Fruit fly (Drosophila melanogaster): ENCODE results near the gene CG5347.
A peak's percentile ranks its signal among the peaks of the same experiment; 100 is the strongest.

CG5347 gene

DNA sequence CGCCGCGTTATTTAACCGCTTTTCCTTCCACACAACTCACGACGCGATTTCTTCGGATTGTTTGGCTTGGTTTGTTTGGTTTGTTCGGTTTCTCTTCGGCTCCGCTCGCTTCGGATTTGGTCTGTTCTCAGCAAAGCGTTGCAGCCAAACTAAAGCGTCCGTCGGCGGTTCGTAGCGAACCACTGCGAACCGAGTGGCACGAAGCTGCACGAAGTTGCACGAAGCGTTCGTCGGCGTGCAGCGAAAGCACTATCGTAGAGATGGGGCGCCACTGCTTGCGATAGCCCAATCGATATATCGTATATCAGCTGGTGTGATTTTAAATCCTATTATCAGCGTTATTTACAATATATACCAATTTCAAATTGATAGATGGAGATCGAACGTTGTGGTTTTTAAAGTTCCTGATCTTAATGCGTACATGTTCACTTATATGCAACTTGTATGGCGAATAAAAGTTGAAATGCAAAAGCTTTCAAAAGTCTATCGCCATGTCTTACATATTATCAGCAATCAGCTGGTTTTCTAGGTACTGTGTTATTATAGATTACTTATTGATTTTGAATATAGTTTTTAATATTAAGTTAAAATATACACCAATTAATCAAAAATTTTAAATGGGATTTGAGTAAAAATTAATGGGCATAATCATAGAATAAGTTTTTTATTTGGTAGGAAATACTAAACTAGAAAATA, 49.5 kb downstream of the CG5347 start, which contains the start of gene rut (continued):
- no peak for TF ChIP-seq CG5245 (GFP tag; optimal IDR thresholded peaks at IDR 0.05)
- TF ChIP-seq CG12942 (GFP tag; optimal IDR thresholded peaks at IDR 0.05) = no peak
- TF ChIP-seq CG3407 (GFP tag; optimal IDR thresholded peaks at IDR 0.05) = no peak
- no peak for TF ChIP-seq CG4617 (GFP tag; optimal IDR thresholded peaks at IDR 0.05; ENCODE audit: borderline replicate concordance)
- peak; percentile 15 for TF ChIP-seq HmgZ (tag; optimal IDR thresholded peaks at IDR 0.05)
- TF ChIP-seq CG31388 (GFP tag; optimal IDR thresholded peaks at IDR 0.05) = no peak
- no peak for TF ChIP-seq tll (GFP tag; optimal IDR thresholded peaks at IDR 0.05)
- TF ChIP-seq CG32772 (GFP tag; IDR thresholded peaks at IDR 0.05) = no peak
- no peak for TF ChIP-seq cwo (GFP tag; optimal IDR thresholded peaks at IDR 0.05)
- peak; percentile 3 for TF ChIP-seq HmgD (GFP tag; optimal IDR thresholded peaks at IDR 0.05)
- no peak for TF ChIP-seq Awh (GFP tag; IDR thresholded peaks at IDR 0.05)
- TF ChIP-seq Lhr (GFP tag; optimal IDR thresholded peaks at IDR 0.05) = no peak
- no peak for TF ChIP-seq CG1024 (GFP tag; IDR thresholded peaks at IDR 0.05)
- peak; percentile 4 for TF ChIP-seq MESR4 (GFP tag; optimal IDR thresholded peaks at IDR 0.05)
- TF ChIP-seq Drgx (GFP tag; IDR thresholded peaks at IDR 0.05) = peak; percentile 50
- peak; percentile 5 for TF ChIP-seq caup (GFP tag; optimal IDR thresholded peaks at IDR 0.05; ENCODE audit: severe bottlenecking)
- TF ChIP-seq Mrtf (GFP tag; IDR thresholded peaks at IDR 0.05) = no peak
- peak in 1 of 2 experiments; percentile 27 for TF ChIP-seq bsh (GFP tag; optimal IDR thresholded peaks at IDR 0.05)
- TF ChIP-seq Hr3 (GFP tag; optimal IDR thresholded peaks at IDR 0.05) = no peak
- TF ChIP-seq nmo (GFP tag; optimal IDR thresholded peaks at IDR 0.05) = peak; percentile 4
- TF ChIP-seq gem (tag; optimal IDR thresholded peaks at IDR 0.05) = no peak
- TF ChIP-seq CG34376 (GFP tag; optimal IDR thresholded peaks at IDR 0.05) = no peak
- no peak for TF ChIP-seq CG7839 (tag; optimal IDR thresholded peaks at IDR 0.05)
- TF ChIP-seq slbo (GFP tag; IDR thresholded peaks at IDR 0.05) = peak; percentile 50; the same call in 1 of the 2 replicates
- no peak for TF ChIP-seq kay (GFP tag; optimal IDR thresholded peaks at IDR 0.05)
- TF ChIP-seq Taf1 (GFP tag; IDR thresholded peaks at IDR 0.05) = no peak
- TF ChIP-seq schlank (tag; optimal IDR thresholded peaks at IDR 0.05) = no peak
- TF ChIP-seq tgo (GFP tag; IDR thresholded peaks at IDR 0.05) = no peak
- peak; percentile 14 for TF ChIP-seq CG10274 (GFP tag; optimal IDR thresholded peaks at IDR 0.05)
- TF ChIP-seq CG10565 (GFP tag; optimal IDR thresholded peaks at IDR 0.05) = no peak
- TF ChIP-seq org-1 (GFP tag; optimal IDR thresholded peaks at IDR 0.05) = no peak
- TF ChIP-seq CG3838 (GFP tag; optimal IDR thresholded peaks at IDR 0.05) = no peak
- no peak for TF ChIP-seq Atf3 (GFP tag; optimal IDR thresholded peaks at IDR 0.05)
- peak; percentile 18 for TF ChIP-seq jumu (GFP tag; optimal IDR thresholded peaks at IDR 0.05)
- peak; percentile 3 for TF ChIP-seq bcd (GFP tag; optimal IDR thresholded peaks at IDR 0.05)
- TF ChIP-seq CG14667 (GFP tag; IDR thresholded peaks at IDR 0.05) = no peak
- TF ChIP-seq E2f1 (GFP tag; IDR thresholded peaks at IDR 0.05) = no peak
- TF ChIP-seq CG12659 (GFP tag; optimal IDR thresholded peaks at IDR 0.05) = peak; percentile 56
- no peak for TF ChIP-seq CG6654 (GFP tag; optimal IDR thresholded peaks at IDR 0.05)
- no peak for TF ChIP-seq oc (tag; optimal IDR thresholded peaks at IDR 0.05)
- TF ChIP-seq HLHmδ (GFP tag; optimal IDR thresholded peaks at IDR 0.05) = peak; percentile 51
- no peak for TF ChIP-seq yki (optimal IDR thresholded peaks at IDR 0.05)
- TF ChIP-seq CG4854 (GFP tag; optimal IDR thresholded peaks at IDR 0.05) = no peak
- TF ChIP-seq hbn (GFP tag; IDR thresholded peaks at IDR 0.05; ENCODE audit: partially characterized antibody) = peak; percentile 92
- TF ChIP-seq grn (GFP tag; optimal IDR thresholded peaks at IDR 0.05) = peak; percentile 1
- no peak for TF ChIP-seq danr (GFP tag; IDR thresholded peaks at IDR 0.05)
- TF ChIP-seq GATAe (GFP tag; conservative IDR thresholded peaks at IDR 0.05) = no peak
- TF ChIP-seq ase (GFP tag; IDR thresholded peaks at IDR 0.05) = no peak
- no peak for TF ChIP-seq pros (GFP tag; optimal IDR thresholded peaks at IDR 0.05)
- no peak for TF ChIP-seq CG15696 (tag; optimal IDR thresholded peaks at IDR 0.05)
